Worm (Caenorhabditis elegans): ENCODE results near the gene Y46G5A.39.

Gene Y46G5A.39

ce11 chrII:12798814-12799213 is 45.2 kb upstream of the Y46G5A.39 start (continued):
- TF ChIP-seq ceh-8 (GFP tag; optimal IDR thresholded peaks at IDR 0.05) (no peak), hlh-17 (GFP tag; optimal IDR thresholded peaks at IDR 0.05; ENCODE audit: borderline replicate concordance) (no peak), nhr-20 (tag; optimal IDR thresholded peaks at IDR 0.05) (peak; percentile 94), egl-27 (tag; optimal IDR thresholded peaks at IDR 0.05) (peak in 1 of 2 experiments; percentile 80), zip-4 (GFP tag; optimal IDR thresholded peaks at IDR 0.05) (no peak), lir-3 (tag; optimal IDR thresholded peaks at IDR 0.05; ENCODE audit: poor library complexity) (no peak), ztf-11 (tag; optimal IDR thresholded peaks at IDR 0.05) (no peak), unc-98 (GFP tag; IDR thresholded peaks at IDR 0.05) (peak; percentile 66), unc-86 (tag; optimal IDR thresholded peaks at IDR 0.05) (no peak), nhr-28 (tag; optimal IDR thresholded peaks at IDR 0.05) (no peak), nhr-19 (GFP tag; conservative IDR thresholded peaks at IDR 0.05) (peak; percentile 94), nhr-90 (tag; optimal IDR thresholded peaks at IDR 0.05; ENCODE audit: poor library complexity) (peak; percentile 94), efl-1 (optimal IDR thresholded peaks at IDR 0.05) (peak; percentile 67 to 69), efl-1 (GFP tag; optimal IDR thresholded peaks at IDR 0.05 in 1 of 2) (peak; percentile 53 to 95), Y116A8C.19 (tag; optimal IDR thresholded peaks at IDR 0.05; ENCODE audit: borderline replicate concordance) (no peak), swsn-7 (tag; optimal IDR thresholded peaks at IDR 0.05) (peak; percentile 79), xbp-1 (tag; optimal IDR thresholded peaks at IDR 0.05) (peak; percentile 75), unc-62 (GFP tag; optimal IDR thresholded peaks at IDR 0.05) (no peak), lin-39 (tag; optimal IDR thresholded peaks at IDR 0.05) (peak; percentile 43), nhr-76 (tag; optimal IDR thresholded peaks at IDR 0.05) (no peak), nhr-11 (tag; optimal IDR thresholded peaks at IDR 0.05) (peak; percentile 85), tlp-1 (tag; optimal IDR thresholded peaks at IDR 0.05) (no peak), C34B4.2 (tag; optimal IDR thresholded peaks at IDR 0.05) (no peak), hpl-2 (GFP tag; optimal IDR thresholded peaks at IDR 0.05) (peak; percentile 13), isw-1 (GFP tag; IDR thresholded peaks at IDR 0.05) (no peak; the same call in 1 of the 2 replicates), grh-1 (GFP tag; IDR thresholded peaks at IDR 0.05) (peak; percentile 99), sptf-1 (tag; optimal IDR thresholded peaks at IDR 0.05) (no peak), mef-2 (tag; optimal IDR thresholded peaks at IDR 0.05) (peak; percentile 48), zag-1 (tag; optimal IDR thresholded peaks at IDR 0.05) (no peak), lsy-2 (tag; optimal IDR thresholded peaks at IDR 0.05) (peak; percentile 79 to 80), snu-23 (GFP tag; optimal IDR thresholded peaks at IDR 0.05) (peak; percentile 91), ces-1 (GFP tag; optimal IDR thresholded peaks at IDR 0.05) (no peak), jun-1 (tag; optimal IDR thresholded peaks at IDR 0.05) (peak; percentile 84), fkh-4 (tag; optimal IDR thresholded peaks at IDR 0.05; ENCODE audit: borderline replicate concordance) (no peak), hlh-4 (tag; optimal IDR thresholded peaks at IDR 0.05) (no peak), nhr-71 (tag; optimal IDR thresholded peaks at IDR 0.05) (peak; percentile 97), fkh-8 (tag; optimal IDR thresholded peaks at IDR 0.05) (peak; percentile 68), nhr-77 (tag; optimal IDR thresholded peaks at IDR 0.05) (peak; percentile 76), mdl-1 (tag; optimal IDR thresholded peaks at IDR 0.05) (peak; percentile 62 to 94), rnt-1 (tag; optimal IDR thresholded peaks at IDR 0.05) (peak; percentile 87), nhr-12 (tag; optimal IDR thresholded peaks at IDR 0.05) (no peak), F16B12.6 (tag; optimal IDR thresholded peaks at IDR 0.05) (no peak), irx-1 (tag; optimal IDR thresholded peaks at IDR 0.05) (peak; percentile 63), lin-13 (GFP tag; optimal IDR thresholded peaks at IDR 0.05) (peak; percentile 72), dsc-1 (tag; optimal IDR thresholded peaks at IDR 0.05) (peak; percentile 16), lin-15B (tag; optimal IDR thresholded peaks at IDR 0.05) (no peak), aha-1 (tag; optimal IDR thresholded peaks at IDR 0.05) (peak; percentile 71), nhr-84 (tag; optimal IDR thresholded peaks at IDR 0.05) (no peak), nhr-85 (tag) (peak; percentile 98), sup-37 (GFP tag; optimal IDR thresholded peaks at IDR 0.05) (no peak), efl-3 (GFP tag; optimal IDR thresholded peaks at IDR 0.05) (no peak), snpc-4 (tag; optimal IDR thresholded peaks at IDR 0.05) (peak; percentile 59), skn-1 (tag; optimal IDR thresholded peaks at IDR 0.05) (peak; percentile 66), unc-30 (tag; optimal IDR thresholded peaks at IDR 0.05) (no peak)

All from whole organism, L1 larva.